4 fruit fly cellular contexts compared by ENCODE assay signal in genomic region chr3L:15141118-15142003, dm6.
TF ChIP-seq lines count a peak whose summit lies in the region.

No protein-coding gene starts in this region.

TF ChIP-seq in whole organism, adult, 20 proteins besides CTCF, POLR2A, EP300 and RAD21 (continued from another document):
- TF ChIP-seq CG11617 (GFP tag; optimal IDR thresholded peaks at IDR 0.05; lab: Kevin White, UChicago): no peak

TF ChIP-seq in whole organism, embryonic, 481 proteins besides CTCF, POLR2A, EP300 and RAD21 (continued from another document and continues in another):
- TF ChIP-seq CG2120 (GFP tag; optimal IDR thresholded peaks at IDR 0.05; lab: Kevin White, UChicago): peak; percentile 26
- TF ChIP-seq CG1529 (GFP tag; optimal IDR thresholded peaks at IDR 0.05; lab: Kevin White, UChicago): no peak
- no peak for TF ChIP-seq Sry-δ (GFP tag; optimal IDR thresholded peaks at IDR 0.05; lab: Kevin White, UChicago)
- no peak for TF ChIP-seq BEAF-32 (GFP tag; optimal IDR thresholded peaks at IDR 0.05; lab: Kevin White, UChicago)
- TF ChIP-seq Hsf (GFP tag; optimal IDR thresholded peaks at IDR 0.05; lab: Kevin White, UChicago): peak; percentile 15
- peak; percentile 27 for TF ChIP-seq CHES-1-like (GFP tag; optimal IDR thresholded peaks at IDR 0.05; lab: Kevin White, UChicago)
- TF ChIP-seq CG14710 (tag; optimal IDR thresholded peaks at IDR 0.05; lab: Kevin White, UChicago): peak; percentile 29
- peak; percentile 17 for TF ChIP-seq CG3065 (GFP tag; optimal IDR thresholded peaks at IDR 0.05; lab: Kevin White, UChicago)
- 0 out of 2 replicates have a peak, but pooled peaks have one; percentile 19 for TF ChIP-seq NFAT (GFP tag; IDR thresholded peaks at IDR 0.05; lab: Robert Waterston, UW)
- 0 out of 2 replicates have a peak, but pooled peaks have one; percentile 22 for TF ChIP-seq CG31441 (GFP tag; IDR thresholded peaks at IDR 0.05; lab: Robert Waterston, UW)
- peak; percentile 2 for TF ChIP-seq CG2116 (GFP tag; optimal IDR thresholded peaks at IDR 0.05; lab: Kevin White, UChicago)
- 0 out of 2 replicates have a peak, but pooled peaks have one; percentile 13 for TF ChIP-seq CG8765 (GFP tag; IDR thresholded peaks at IDR 0.05; lab: Robert Waterston, UW)
- 0 out of 3 replicates have a peak, but pooled peaks have one; percentile 15 for TF ChIP-seq CG11456 (GFP tag; IDR thresholded peaks at IDR 0.05; lab: Robert Waterston, UW)
- peak; percentile 25; the same call in 1 of the 2 replicates for TF ChIP-seq sob (GFP tag; IDR thresholded peaks at IDR 0.05; lab: Robert Waterston, UW)
- TF ChIP-seq Chrac-16 (GFP tag; optimal IDR thresholded peaks at IDR 0.05; lab: Kevin White, UChicago): peak; percentile 24
- TF ChIP-seq CG17361 (GFP tag; IDR thresholded peaks at IDR 0.05; lab: Robert Waterston, UW): peak; percentile 50; the same call in 2 of the 3 replicates
- peak; percentile 83 for TF ChIP-seq kni (GFP tag; optimal IDR thresholded peaks at IDR 0.05; lab: Kevin White, UChicago)
- no peak for TF ChIP-seq prd (optimal IDR thresholded peaks at IDR 0.05; lab: Kevin White, UChicago)
- TF ChIP-seq prd (GFP tag; IDR thresholded peaks at IDR 0.05; lab: Robert Waterston, UW): peak; percentile 45; the same call in 2 of the 3 replicates
- TF ChIP-seq ato (GFP tag; IDR thresholded peaks at IDR 0.05; lab: Robert Waterston, UW; ENCODE audit: partially characterized antibody): no peak
- 0 out of 3 replicates have a peak, but pooled peaks have one; percentile 13 for TF ChIP-seq Doc3 (GFP tag; IDR thresholded peaks at IDR 0.05; lab: Robert Waterston, UW; ENCODE audit: partially characterized antibody)
- no peak for TF ChIP-seq CG2202 (tag; optimal IDR thresholded peaks at IDR 0.05; lab: Kevin White, UChicago)
- TF ChIP-seq CG11723 (GFP tag; optimal IDR thresholded peaks at IDR 0.05; lab: Kevin White, UChicago): peak; percentile 8
- TF ChIP-seq crc (GFP tag; optimal IDR thresholded peaks at IDR 0.05; lab: Kevin White, UChicago): no peak
- TF ChIP-seq CG4424 (GFP tag; optimal IDR thresholded peaks at IDR 0.05; lab: Kevin White, UChicago): peak; percentile 39
- no peak for TF ChIP-seq bowl (GFP tag; IDR thresholded peaks at IDR 0.05; lab: Robert Waterston, UW)
- 0 out of 2 replicates have a peak, but pooled peaks have one; percentile 18 for TF ChIP-seq CG11696 (GFP tag; IDR thresholded peaks at IDR 0.05; lab: Robert Waterston, UW)
- peak; percentile 20 for TF ChIP-seq Fer3 (tag; optimal IDR thresholded peaks at IDR 0.05; lab: Kevin White, UChicago)
- peak; percentile 96 for TF ChIP-seq Sry-β (GFP tag; optimal IDR thresholded peaks at IDR 0.05; lab: Kevin White, UChicago)
- no peak for TF ChIP-seq CG7372 (GFP tag; IDR thresholded peaks at IDR 0.05; lab: Robert Waterston, UW)
- TF ChIP-seq CG13624 (GFP tag; optimal IDR thresholded peaks at IDR 0.05; lab: Kevin White, UChicago): no peak
- peak; percentile 30 for TF ChIP-seq lmd (GFP tag; IDR thresholded peaks at IDR 0.05; lab: Robert Waterston, UW)
- no peak for TF ChIP-seq HmgD (GFP tag; optimal IDR thresholded peaks at IDR 0.05; lab: Kevin White, UChicago)
- peak; percentile 69 for TF ChIP-seq Vsx1 (GFP tag; optimal IDR thresholded peaks at IDR 0.05; lab: Kevin White, UChicago)
- TF ChIP-seq en (GFP tag; optimal IDR thresholded peaks at IDR 0.05; lab: Kevin White, UChicago): no peak
- TF ChIP-seq dysf (GFP tag; IDR thresholded peaks at IDR 0.05; lab: Robert Waterston, UW): peak; percentile 14; the same call in 1 of the 3 replicates
- TF ChIP-seq CG6765 (GFP tag; optimal IDR thresholded peaks at IDR 0.05; lab: Kevin White, UChicago): no peak
- no peak for TF ChIP-seq CG6272 (GFP tag; IDR thresholded peaks at IDR 0.05; lab: Robert Waterston, UW)
- peak; percentile 19 for TF ChIP-seq Hmr (GFP tag; optimal IDR thresholded peaks at IDR 0.05; lab: Kevin White, UChicago)
- TF ChIP-seq mam (GFP tag; optimal IDR thresholded peaks at IDR 0.05; lab: Kevin White, UChicago): peak; percentile 9
- peak; percentile 16 for TF ChIP-seq Blimp-1 (GFP tag; optimal IDR thresholded peaks at IDR 0.05; lab: Kevin White, UChicago)

TF ChIP-seq in whole organism, prepupa, 60 proteins besides CTCF, POLR2A, EP300 and RAD21 (continued from another document):
- TF ChIP-seq Ets21C (GFP tag; optimal IDR thresholded peaks at IDR 0.05; lab: Kevin White, UChicago): no peak
- no peak for TF ChIP-seq Blimp-1 (GFP tag; optimal IDR thresholded peaks at IDR 0.05; lab: Kevin White, UChicago)
- peak; percentile 54 for TF ChIP-seq net (GFP tag; optimal IDR thresholded peaks at IDR 0.05; lab: Kevin White, UChicago)
- peak; percentile 12 for TF ChIP-seq acj6 (GFP tag; optimal IDR thresholded peaks at IDR 0.05; lab: Kevin White, UChicago)
- no peak for TF ChIP-seq pdm3 (GFP tag; optimal IDR thresholded peaks at IDR 0.05; lab: Kevin White, UChicago)
- no peak for TF ChIP-seq CG6276 (GFP tag; optimal IDR thresholded peaks at IDR 0.05; lab: Kevin White, UChicago)
- TF ChIP-seq CG15336 (GFP tag; IDR thresholded peaks at IDR 0.05; lab: Robert Waterston, UW): peak; percentile 49; the same call in 1 of the 2 replicates
- TF ChIP-seq salr (GFP tag; optimal IDR thresholded peaks at IDR 0.05; lab: Kevin White, UChicago): peak in 1 of 2 experiments; percentile 18
- TF ChIP-seq CG8119 (GFP tag; IDR thresholded peaks at IDR 0.05; lab: Robert Waterston, UW): peak; percentile 51
- peak; percentile 14 for TF ChIP-seq CG1621 (tag; optimal IDR thresholded peaks at IDR 0.05; lab: Kevin White, UChicago)
- TF ChIP-seq CG32006 (GFP tag; optimal IDR thresholded peaks at IDR 0.05; lab: Kevin White, UChicago): peak; percentile 52
- peak; percentile 62 for TF ChIP-seq Met (GFP tag; optimal IDR thresholded peaks at IDR 0.05; lab: Kevin White, UChicago)
TF ChIP-seq in whole organism, prepupa: peak in this region for 21.

TF ChIP-seq in whole organism, wandering third instar larva, 38 proteins besides CTCF, POLR2A, EP300 and RAD21 (continued from another document):
- TF ChIP-seq Rel (GFP tag; optimal IDR thresholded peaks at IDR 0.05; lab: Kevin White, UChicago) (no peak), Rel (tag; optimal IDR thresholded peaks at IDR 0.05; lab: Kevin White, UChicago) (peak; percentile 20), Hnf4 (GFP tag; optimal IDR thresholded peaks at IDR 0.05; lab: Kevin White, UChicago) (no peak), woc (GFP tag; optimal IDR thresholded peaks at IDR 0.05; lab: Kevin White, UChicago) (peak; percentile 5), br (GFP tag; optimal IDR thresholded peaks at IDR 0.05; lab: Kevin White, UChicago) (peak; percentile 3), Mio (GFP tag; optimal IDR thresholded peaks at IDR 0.05; lab: Kevin White, UChicago) (no peak), ey (GFP tag; optimal IDR thresholded peaks at IDR 0.05; lab: Kevin White, UChicago) (no peak), Vsx2 (GFP tag; optimal IDR thresholded peaks at IDR 0.05; lab: Kevin White, UChicago; ENCODE audit: partially characterized antibody) (no peak), sage (GFP tag; optimal IDR thresholded peaks at IDR 0.05; lab: Kevin White, UChicago) (no peak), pan (optimal IDR thresholded peaks at IDR 0.05; lab: Kevin White, UChicago) (no peak), HLH106 (tag; optimal IDR thresholded peaks at IDR 0.05; lab: Kevin White, UChicago) (peak; percentile 31), Myc (optimal IDR thresholded peaks at IDR 0.05; lab: Kevin White, UChicago) (peak; percentile 75), Jra (GFP tag; optimal IDR thresholded peaks at IDR 0.05; lab: Kevin White, UChicago) (peak; percentile 32), foxo (GFP tag; optimal IDR thresholded peaks at IDR 0.05; lab: Kevin White, UChicago) (peak in 1 of 2 experiments; percentile 28), h (GFP tag; optimal IDR thresholded peaks at IDR 0.05; lab: Kevin White, UChicago) (peak; percentile 30), dsf (GFP tag; optimal IDR thresholded peaks at IDR 0.05; lab: Kevin White, UChicago; ENCODE audit: borderline replicate concordance) (no peak), Abd-B (GFP tag; optimal IDR thresholded peaks at IDR 0.05; lab: Kevin White, UChicago) (no peak), N (GFP tag; optimal IDR thresholded peaks at IDR 0.05; lab: Kevin White, UChicago) (no peak)
